Fruit fly (Drosophila melanogaster) whole organism, embryonic: ENCODE results near the gene CG11699.

Source experiments
- Ada2b ChIP-seq: fragments of 200-800 bp; sonication (Bioruptor generic); IDR thresholded peaks from 2 replicates; pipeline ENCODE4 v1.3.6; 2022; ENCODE audit warnings: missing biosample characterization, missing genetic modification characterization
- Adf1 ChIP-seq: fragments of 200-800 bp; sonication (Bioruptor generic); IDR thresholded peaks from 2 replicates; pipeline ENCODE4 v1.3.6; 2022; ENCODE audit warnings: missing biosample characterization, missing genetic modification characterization
- Antp ChIP-seq: fragments of 200-800 bp; sonication (Bioruptor generic); optimal IDR thresholded peaks from 3 replicates; lab custom pipeline; 2016; ENCODE audit warnings: missing biosample characterization, missing genetic modification characterization
- Atf6 ChIP-seq: fragments of 200-800 bp; sonication (Bioruptor generic); IDR thresholded peaks from 2 replicates; pipeline ENCODE4 v1.3.6; 2022; ENCODE audit warnings: missing biosample characterization, missing genetic modification characterization
- Awh ChIP-seq: fragments of 200-800 bp; sonication (Bioruptor generic); IDR thresholded peaks from 2 replicates; pipeline ENCODE4, ENCODE4 v1.3.6; 2022; ENCODE audit warnings: missing biosample characterization, missing genetic modification characterization
- B-H1 ChIP-seq: fragments of 200-800 bp; sonication (Bioruptor generic); IDR thresholded peaks from 3 replicates; pipeline ENCODE4 v1.3.6; 2022; ENCODE audit warnings: missing biosample characterization, missing genetic modification characterization
- Bgb ChIP-seq: fragments of 200-800 bp; sonication (Bioruptor generic); IDR thresholded peaks from 2 replicates; pipeline ENCODE4 v1.3.6; 2022; ENCODE audit warnings: missing biosample characterization, missing genetic modification characterization; ENCODE audit not compliant: partially characterized antibody
- BtbVII ChIP-seq: fragments of 200-800 bp; sonication (Bioruptor generic); optimal IDR thresholded peaks from 3 replicates; lab custom pipeline; 2017; ENCODE audit warnings: missing biosample characterization, mild to moderate bottlenecking, missing genetic modification characterization
- CG10147 ChIP-seq: fragments of 200-800 bp; sonication (Bioruptor generic); optimal IDR thresholded peaks from 2 replicates; lab custom pipeline; 2019; ENCODE audit warnings: missing biosample characterization, mild to moderate bottlenecking, missing genetic modification characterization, moderate library complexity
- CG10543 ChIP-seq: fragments of 200-800 bp; sonication (Bioruptor generic); optimal IDR thresholded peaks from 3 replicates; lab custom pipeline; 2017; ENCODE audit warnings: missing biosample characterization, mild to moderate bottlenecking, missing genetic modification characterization, moderate library complexity
- CG10565 ChIP-seq: fragments of 200-800 bp; sonication (Bioruptor generic); optimal IDR thresholded peaks from 3 replicates; lab custom pipeline; 2016; ENCODE audit warnings: missing biosample characterization, mild to moderate bottlenecking, missing genetic modification characterization
- CG11247 ChIP-seq: fragments of 200-800 bp; sonication (Bioruptor generic); IDR thresholded peaks from 2 replicates; pipeline ENCODE4 v1.3.6; 2022; ENCODE audit warnings: missing biosample characterization, missing genetic modification characterization
- CG11456 ChIP-seq: fragments of 200-800 bp; sonication (Bioruptor generic); IDR thresholded peaks from 3 replicates; pipeline ENCODE4 v1.3.6; 2022; ENCODE audit warnings: missing biosample characterization, missing genetic modification characterization
- CG11695 ChIP-seq: fragments of 200-800 bp; sonication (Bioruptor generic); IDR thresholded peaks from 3 replicates; pipeline ENCODE4 v1.3.6; 2022; ENCODE audit warnings: missing biosample characterization, missing genetic modification characterization
- CG12659 ChIP-seq: fragments of 200-800 bp; sonication (Bioruptor generic); optimal IDR thresholded peaks from 3 replicates; lab custom pipeline; 2017; ENCODE audit warnings: mild to moderate bottlenecking, missing biosample characterization, missing genetic modification reagents, missing genetic modification characterization
- CG13775 ChIP-seq: fragments of 200-800 bp; sonication (Bioruptor generic); optimal IDR thresholded peaks from 3 replicates; lab custom pipeline; 2017; ENCODE audit warnings: missing biosample characterization, mild to moderate bottlenecking, missing genetic modification characterization
- CG14441 ChIP-seq: fragments of 200-800 bp; sonication (Bioruptor generic); IDR thresholded peaks from 2 replicates; pipeline ENCODE4 v1.3.6; 2022; ENCODE audit warnings: missing biosample characterization, missing genetic modification characterization
- CG14965 ChIP-seq: fragments of 200-800 bp; sonication (Bioruptor generic); optimal IDR thresholded peaks from 2 replicates; lab custom pipeline; 2016; ENCODE audit warnings: missing biosample characterization, missing genetic modification characterization, borderline replicate concordance
- CG1603 ChIP-seq: fragments of 200-800 bp; sonication (Bioruptor generic); optimal IDR thresholded peaks from 2 replicates; lab custom pipeline; 2019; ENCODE audit warnings: missing biosample characterization, mild to moderate bottlenecking, missing genetic modification characterization, moderate library complexity
- CG16863 ChIP-seq: fragments of 200-800 bp; sonication (Bioruptor generic); optimal IDR thresholded peaks from 3 replicates; lab custom pipeline; 2016; ENCODE audit warnings: missing biosample characterization, missing genetic modification characterization
- CG2678 ChIP-seq: fragments of 200-800 bp; sonication (Bioruptor generic); optimal IDR thresholded peaks from 3 replicates; lab custom pipeline; 2019; ENCODE audit warnings: missing biosample characterization, mild to moderate bottlenecking, missing genetic modification characterization, moderate library complexity
- CG30020 ChIP-seq: fragments of 200-800 bp; optimal IDR thresholded peaks from 2 replicates; lab custom pipeline; 2019; ENCODE audit warnings: missing biosample characterization, mild to moderate bottlenecking, missing genetic modification characterization, moderate library complexity
- CG4820 ChIP-seq: fragments of 200-800 bp; sonication (Bioruptor generic); optimal IDR thresholded peaks from 3 replicates; lab custom pipeline; 2016; ENCODE audit warnings: missing biosample characterization, missing genetic modification characterization
- CG6854 ChIP-seq: fragments of 200-800 bp; sonication (Bioruptor generic); optimal IDR thresholded peaks from 3 replicates; lab custom pipeline; 2017; ENCODE audit warnings: missing biosample characterization, mild to moderate bottlenecking, missing genetic modification characterization
- CG8924 ChIP-seq: fragments of 200-800 bp; optimal IDR thresholded peaks from 3 replicates; lab custom pipeline; 2019; ENCODE audit warnings: missing biosample characterization, mild to moderate bottlenecking, missing genetic modification characterization, moderate library complexity
- Dfd ChIP-seq, 2 experiments: fragments of >200 bp; optimal IDR thresholded peaks; 2 replicates each; lab custom pipeline; 2017; ENCODE audit warnings: missing biosample characterization in 2 of 2, missing genetic modification characterization in 2 of 2
- Ets97D ChIP-seq: fragments of 200-800 bp; sonication (Bioruptor generic); optimal IDR thresholded peaks from 3 replicates; lab custom pipeline; 2016; ENCODE audit warnings: missing biosample characterization, missing genetic modification characterization
- Gsc ChIP-seq: fragments of 200-800 bp; sonication (Bioruptor generic); IDR thresholded peaks from 2 replicates; pipeline ENCODE4 v1.3.6; 2022; ENCODE audit warnings: missing biosample characterization, missing genetic modification characterization
- MTF-1 ChIP-seq: fragments of 200-800 bp; sonication (Bioruptor generic); optimal IDR thresholded peaks from 2 replicates; lab custom pipeline; 2018; ENCODE audit warnings: missing biosample characterization, mild to moderate bottlenecking, missing genetic modification characterization, borderline replicate concordance
- NFAT ChIP-seq: fragments of 200-800 bp; sonication (Bioruptor generic); IDR thresholded peaks from 2 replicates; pipeline ENCODE4 v1.3.6; 2022; ENCODE audit warnings: missing biosample characterization, missing genetic modification characterization
- Poxn ChIP-seq: fragments of 200-800 bp; sonication (Bioruptor generic); IDR thresholded peaks from 2 replicates; pipeline ENCODE4 v1.3.6; 2022; ENCODE audit warnings: missing biosample characterization, missing genetic modification characterization
- Sry-δ ChIP-seq: fragments of 200-800 bp; sonication (Bioruptor generic); optimal IDR thresholded peaks from 2 replicates; lab custom pipeline; 2016; ENCODE audit warnings: missing biosample characterization, missing genetic modification characterization
- Trl ChIP-seq, 3 experiments: fragments of >200 bp in 2 of 3; fragments of 200-800 bp in 1 of 3; sonication (Bioruptor generic) in 1 of 3; optimal IDR thresholded peaks; 2 replicates in 1 of 3; 3 replicates in 2 of 3; lab custom pipeline; 2016 to 2017; ENCODE audit warnings: missing biosample characterization in 1 of 3, missing genetic modification characterization in 1 of 3
- Usf ChIP-seq: fragments of 200-800 bp; sonication (Bioruptor generic); optimal IDR thresholded peaks from 2 replicates; lab custom pipeline; 2017; ENCODE audit warnings: missing genotype, missing biosample characterization, missing genetic modification characterization
- Xrp1 ChIP-seq: fragments of 200-800 bp; sonication (Bioruptor generic); IDR thresholded peaks from 2 replicates; pipeline ENCODE4 v1.3.6; 2022; ENCODE audit warnings: missing biosample characterization, missing genetic modification characterization
- ap ChIP-seq: fragments of 200-800 bp; sonication (Bioruptor generic); IDR thresholded peaks from 2 replicates; pipeline ENCODE4 v1.3.6; 2022; ENCODE audit warnings: missing biosample characterization, missing genetic modification characterization
- btn ChIP-seq: fragments of 200-800 bp; sonication (Bioruptor generic); optimal IDR thresholded peaks from 2 replicates; lab custom pipeline; 2016; ENCODE audit warnings: missing biosample characterization, missing genetic modification characterization
- cg ChIP-seq: fragments of 200-800 bp; sonication (Bioruptor generic); optimal IDR thresholded peaks from 3 replicates; lab custom pipeline; 2019; ENCODE audit warnings: missing biosample characterization, mild to moderate bottlenecking, missing genetic modification characterization, moderate library complexity
- dmrt99B ChIP-seq: fragments of 200-800 bp; sonication (Bioruptor generic); optimal IDR thresholded peaks from 2 replicates; lab custom pipeline; 2018; ENCODE audit warnings: missing biosample characterization, mild to moderate bottlenecking, missing genetic modification characterization, moderate library complexity
- ind ChIP-seq: fragments of 200-800 bp; sonication (Bioruptor generic); optimal IDR thresholded peaks from 3 replicates; lab custom pipeline; 2016; ENCODE audit warnings: missing biosample characterization, missing genetic modification characterization
- pum ChIP-seq: fragments of 200-800 bp; sonication (Bioruptor generic); optimal IDR thresholded peaks from 2 replicates; lab custom pipeline; 2016; ENCODE audit warnings: missing biosample characterization, missing genetic modification characterization
- pzg ChIP-seq: fragments of 200-800 bp; sonication (Bioruptor generic); optimal IDR thresholded peaks from 3 replicates; lab custom pipeline; 2018; ENCODE audit warnings: missing biosample characterization, mild to moderate bottlenecking, missing genetic modification characterization, moderate library complexity
- run ChIP-seq: fragments of 200-800 bp; sonication (Bioruptor generic); optimal IDR thresholded peaks from 3 replicates; lab custom pipeline; 2018; ENCODE audit warnings: missing biosample characterization, mild to moderate bottlenecking, missing genetic modification characterization
- scrt ChIP-seq: fragments of 200-800 bp; sonication (Bioruptor generic); optimal IDR thresholded peaks from 2 replicates; lab custom pipeline; 2018; ENCODE audit warnings: missing biosample characterization, mild to moderate bottlenecking, missing genetic modification characterization, moderate library complexity
- tio ChIP-seq: fragments of 200-800 bp; sonication (Bioruptor generic); optimal IDR thresholded peaks from 2 replicates; lab custom pipeline; 2017; ENCODE audit warnings: missing biosample characterization, missing genetic modification characterization, inconsistent platforms
- unc-4 ChIP-seq: fragments of 200-800 bp; sonication (Bioruptor generic); IDR thresholded peaks from 2 replicates; pipeline ENCODE4 v1.3.6; 2022; ENCODE audit warnings: missing biosample characterization, missing genetic modification characterization; ENCODE audit not compliant: partially characterized antibody
- vnd ChIP-seq: fragments of 200-800 bp; sonication (Bioruptor generic); IDR thresholded peaks from 3 replicates; pipeline ENCODE4 v1.3.6; 2022; ENCODE audit warnings: missing biosample characterization, missing genetic modification characterization; ENCODE audit not compliant: partially characterized antibody
- zfh1 ChIP-seq: fragments of 200-800 bp; sonication (Bioruptor generic); IDR thresholded peaks from 3 replicates; pipeline ENCODE4 v1.3.6; 2022; ENCODE audit warnings: missing biosample characterization, missing genetic modification characterization

The CG11699 gene

DNA sequence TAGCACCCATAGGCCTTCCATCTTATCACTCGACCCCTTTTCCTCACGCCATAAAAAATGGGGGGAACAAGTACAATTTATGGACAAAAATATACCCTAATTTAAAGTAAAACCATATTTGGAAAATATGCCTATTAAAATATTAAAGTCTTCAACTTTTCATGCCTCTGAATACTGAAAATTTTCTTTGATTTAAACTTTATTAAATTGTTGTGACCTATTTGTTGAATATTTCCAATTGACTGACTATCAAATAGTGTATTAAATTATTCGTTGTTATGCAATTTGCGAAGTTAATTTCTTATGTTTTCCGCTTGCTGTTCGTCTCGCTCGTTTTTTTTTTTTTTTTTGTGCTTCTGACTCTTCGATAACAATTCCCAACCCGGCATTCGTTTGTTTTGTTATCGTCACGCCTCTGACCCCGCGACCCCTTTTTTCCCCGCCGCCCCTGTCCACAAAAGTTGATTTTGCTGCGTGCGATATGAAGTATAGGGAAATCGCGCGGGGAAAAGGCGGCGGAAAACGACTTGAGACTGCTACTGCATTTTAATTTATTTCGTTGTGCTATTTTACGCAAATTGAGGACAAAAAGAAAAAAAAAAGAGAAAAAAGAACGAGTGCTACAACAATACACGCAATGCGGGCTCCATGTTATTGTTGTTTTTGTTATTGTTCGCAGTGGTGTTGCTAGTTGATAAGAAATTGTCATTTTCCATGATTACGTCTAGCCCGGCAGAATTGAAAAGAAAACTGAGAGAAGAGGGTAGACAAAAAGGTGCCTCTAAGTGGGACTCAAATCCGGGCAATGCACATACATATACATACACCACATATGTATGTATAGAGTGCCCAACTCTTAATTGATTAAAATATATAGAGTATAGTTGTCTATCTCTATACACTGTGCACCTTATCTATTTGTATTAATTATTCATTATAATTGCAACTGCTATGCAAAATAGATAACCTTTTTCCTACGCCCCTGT, 48.6 kb upstream of the CG11699 start (continued):
- TF ChIP-seq Gsc: no peak
- no peak for TF ChIP-seq Usf (GFP tag; lab: Kevin White, UChicago)
- no peak; the same call in 2 of the 3 replicates for TF ChIP-seq zfh1 (GFP tag; lab: Robert Waterston, UW)
- no peak for TF ChIP-seq vnd (GFP tag; lab: Robert Waterston, UW)
- no peak for TF ChIP-seq CG14965 (GFP tag; lab: Kevin White, UChicago)
- TF ChIP-seq ind (GFP tag; lab: Kevin White, UChicago): peak; percentile 56
- TF ChIP-seq CG16863 (GFP tag; lab: Kevin White, UChicago): no peak
- peak; percentile 76 for TF ChIP-seq dmrt99B (tag; lab: Kevin White, UChicago)
- peak; percentile 45; the same call in 1 of the 2 replicates for TF ChIP-seq CG11247
- TF ChIP-seq CG10147 (GFP tag; lab: Kevin White, UChicago): peak; percentile 60
- peak; percentile 28 for TF ChIP-seq MTF-1
- TF ChIP-seq Poxn: no peak
- peak; percentile 76 for TF ChIP-seq CG8924 (tag; lab: Kevin White, UChicago)
- TF ChIP-seq btn (GFP tag; lab: Kevin White, UChicago): no peak
- peak; percentile 6 for TF ChIP-seq CG13775 (GFP tag; lab: Kevin White, UChicago)
- peak; percentile 44 for TF ChIP-seq run (tag; lab: Kevin White, UChicago)
- TF ChIP-seq CG2678 (tag; lab: Kevin White, UChicago): peak; percentile 84
- peak; percentile 49 for TF ChIP-seq B-H1
- peak; percentile 38 for TF ChIP-seq scrt (GFP tag; lab: Kevin White, UChicago)
- no peak for TF ChIP-seq Bgb (GFP tag; lab: Robert Waterston, UW)
- peak; percentile 56 for TF ChIP-seq CG4820 (GFP tag; lab: Kevin White, UChicago)
- TF ChIP-seq unc-4 (GFP tag; lab: Robert Waterston, UW): no peak
- TF ChIP-seq Ada2b (GFP tag; lab: Robert Waterston, UW): peak; percentile 71
- TF ChIP-seq CG10565 (GFP tag; lab: Kevin White, UChicago): no peak
- peak; percentile 8 for TF ChIP-seq Antp (GFP tag; lab: Kevin White, UChicago)
- peak; percentile 56; the same call in 1 of the 2 replicates for TF ChIP-seq Atf6 (GFP tag; lab: Robert Waterston, UW)
- TF ChIP-seq CG1603: peak; percentile 52
- peak; percentile 43 for TF ChIP-seq CG12659 (GFP tag; lab: Kevin White, UChicago)
- no peak for TF ChIP-seq Ets97D
- no peak for TF ChIP-seq cg (GFP tag; lab: Kevin White, UChicago)
- TF ChIP-seq Trl (optimal IDR thresholded peaks at IDR 0.05; lab: Kevin White, UChicago): no peak
- peak; percentile 9 for TF ChIP-seq Trl (GFP tag; optimal IDR thresholded peaks at IDR 0.05; lab: Kevin White, UChicago)
- TF ChIP-seq pzg (GFP tag; lab: Kevin White, UChicago): no peak
- TF ChIP-seq CG11695 (GFP tag; lab: Robert Waterston, UW): peak; percentile 88
- TF ChIP-seq Xrp1: peak; percentile 77
- peak; percentile 20 for TF ChIP-seq pum (GFP tag; lab: Kevin White, UChicago)
- TF ChIP-seq Adf1 (GFP tag; lab: Robert Waterston, UW): peak; percentile 21; the same call in 1 of the 2 replicates
- TF ChIP-seq CG10543 (GFP tag; lab: Kevin White, UChicago): no peak
- no peak for TF ChIP-seq CG30020
- 0 out of 3 replicates have a peak, but pooled peaks have one; percentile 58 for TF ChIP-seq CG11456 (GFP tag; lab: Robert Waterston, UW)
- TF ChIP-seq tio (GFP tag; lab: Kevin White, UChicago): peak; percentile 24
- no peak for TF ChIP-seq Dfd (GFP tag; optimal IDR thresholded peaks at IDR 0.05; lab: Kevin White, UChicago)
- no peak for TF ChIP-seq CG6854 (GFP tag; lab: Kevin White, UChicago)
- no peak for TF ChIP-seq Sry-δ (GFP tag; lab: Kevin White, UChicago)
- TF ChIP-seq NFAT: no peak
- TF ChIP-seq Awh: peak; percentile 61
- peak; percentile 60 for TF ChIP-seq ap (GFP tag; lab: Robert Waterston, UW)
- TF ChIP-seq BtbVII: peak; percentile 24
- TF ChIP-seq CG14441 (GFP tag; lab: Robert Waterston, UW): peak; percentile 43
